Fruit fly (Drosophila melanogaster) whole organism, embryonic: Measurements from ENCODE around the gene CG33267.

ENCODE experiments used
- CG1233 ChIP-seq: fragments of 200-800 bp; sonication (Bioruptor generic); optimal IDR thresholded peaks from 4 replicates; lab custom pipeline; 2018; ENCODE audit warnings: missing biosample characterization, mild to moderate bottlenecking, missing genetic modification characterization
- oc ChIP-seq: fragments of 200-800 bp; sonication (Bioruptor generic); optimal IDR thresholded peaks from 2 replicates; lab custom pipeline; 2018; ENCODE audit warnings: missing biosample characterization, mild to moderate bottlenecking, missing genetic modification characterization, moderate library complexity

DNA sequence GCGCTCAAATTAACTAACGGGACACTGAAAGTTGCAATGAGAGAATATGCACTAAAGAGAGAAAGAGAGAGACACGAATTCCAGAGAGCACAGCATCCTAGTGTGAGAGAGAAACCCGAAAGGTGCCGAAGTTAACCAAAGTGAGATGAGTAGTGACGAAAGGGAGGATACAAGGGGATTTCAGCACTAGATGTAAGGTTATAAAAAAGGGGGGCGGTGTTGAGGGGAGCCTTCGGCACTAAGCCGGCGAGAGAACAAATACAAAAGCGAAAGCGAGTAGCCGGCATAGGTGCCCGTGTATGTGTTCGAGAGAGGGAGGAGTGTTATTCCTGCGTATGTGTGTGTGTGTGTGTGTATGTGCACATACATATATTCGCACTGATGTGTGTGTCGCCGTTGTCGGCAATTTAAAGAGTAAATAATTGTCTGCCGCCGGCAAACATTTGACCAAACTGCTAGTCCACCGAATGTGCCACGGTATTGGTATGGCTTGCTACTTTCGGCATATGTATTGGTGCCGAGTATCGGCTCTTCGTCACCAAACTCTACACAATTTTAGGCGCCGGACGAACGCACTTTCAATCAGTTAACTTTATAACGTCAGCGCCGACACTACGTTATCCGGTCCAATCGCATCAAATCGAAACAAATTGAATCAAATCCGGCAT is 32.4 kb downstream of the CG33267 start, which contains the start of gene CG7368:
- no peak for TF ChIP-seq oc (tag; lab: Kevin White, UChicago)
- no peak for TF ChIP-seq CG1233
